Worm (Caenorhabditis elegans) whole organism, L4 larva: ENCODE data around the gene szy-4.

Source experiments
- F10B5.3 ChIP-seq: sonication (generic microtip); optimal IDR thresholded peaks from 2 replicates; lab custom pipeline; 2016; ENCODE audit warnings: mild to moderate bottlenecking, missing genetic modification characterization, missing compliant biosample characterization
- F26F4.8 ChIP-seq: fragments of 200-800 bp; sonication (Bioruptor generic); conservative IDR thresholded peaks from 2 replicates; pipeline ENCODE4 v1.3.6; 2022; ENCODE audit warnings: missing genetic modification characterization, missing compliant biosample characterization
- ZK546.5 ChIP-seq, 2 experiments: sonication (generic microtip); optimal IDR thresholded peaks; 2 replicates each; lab custom pipeline; 2017; ENCODE audit warnings: missing biosample characterization in 2 of 2, missing genetic modification characterization in 2 of 2
- aha-1 ChIP-seq: fragments of 150-350 bp; peaks from one replicate; lab custom pipeline; 2014; ENCODE audit warnings: missing biosample characterization, missing genetic modification characterization
- aly-2 ChIP-seq: sonication (generic microtip); optimal IDR thresholded peaks from 2 replicates; lab custom pipeline; 2018; ENCODE audit warnings: missing biosample characterization, missing genetic modification characterization
- ama-1 ChIP-seq: fragments of 150-350 bp; optimal IDR thresholded peaks from 2 replicates; lab custom pipeline; 2014; ENCODE audit warnings: inconsistent platforms, mixed read lengths
- arid-1 ChIP-seq: fragments of 200-800 bp; sonication (Bioruptor generic); conservative IDR thresholded peaks from 2 replicates; pipeline ENCODE4 v1.3.6; 2022; ENCODE audit warnings: missing genetic modification reagents, missing genetic modification characterization, missing compliant biosample characterization
- attf-4 ChIP-seq: sonication (generic microtip); optimal IDR thresholded peaks from 3 replicates; lab custom pipeline; 2017; ENCODE audit warnings: missing biosample characterization, missing genetic modification characterization
- ces-1 ChIP-seq: fragments of 150-350 bp; sonication (generic microtip); optimal IDR thresholded peaks from 4 replicates; lab custom pipeline; 2014; ENCODE audit warnings: missing biosample characterization, missing genetic modification reagents, missing genetic modification characterization
- cey-2 ChIP-seq: sonication (generic microtip); optimal IDR thresholded peaks from 3 replicates; lab custom pipeline; 2017; ENCODE audit warnings: missing genetic modification characterization, mild to moderate bottlenecking, missing compliant biosample characterization, antibody characterized with exemption, borderline replicate concordance; ENCODE audit not compliant: insufficient read depth
- ctbp-1 ChIP-seq: fragments of 200-800 bp; sonication (Bioruptor generic); IDR thresholded peaks from 2 replicates; pipeline ENCODE4 v1.3.6; 2022; ENCODE audit warnings: missing genetic modification reagents, missing genetic modification characterization, missing compliant biosample characterization
- daf-12 ChIP-seq: fragments of 150-350 bp; optimal IDR thresholded peaks from 2 replicates; lab custom pipeline; 2014; ENCODE audit warnings: missing biosample characterization, missing genetic modification reagents, missing genetic modification characterization
- daf-16 ChIP-seq, 3 experiments: sonication (generic microtip); optimal IDR thresholded peaks; 2 replicates each; lab custom pipeline; 2016 to 2017; ENCODE audit warnings: missing genetic modification characterization in 3 of 3, missing genetic modification reagents in 3 of 3, mild to moderate bottlenecking in 2 of 3, missing compliant biosample characterization in 2 of 3, missing biosample characterization in 1 of 3, moderate library complexity in 1 of 3
- daf-19 ChIP-seq: fragments of 200-800 bp; sonication (Bioruptor generic); conservative IDR thresholded peaks from 2 replicates; pipeline ENCODE4 v1.3.6; 2022; ENCODE audit warnings: missing genetic modification characterization, missing compliant biosample characterization
- dmd-9 ChIP-seq: fragments of 200-800 bp; sonication (Bioruptor generic); IDR thresholded peaks from 2 replicates; pipeline ENCODE4 v1.3.6; 2022; ENCODE audit warnings: missing genetic modification reagents, missing genetic modification characterization, missing compliant biosample characterization
- egl-27 ChIP-seq: sonication (generic microtip); optimal IDR thresholded peaks from 3 replicates; lab custom pipeline; 2017; ENCODE audit warnings: missing biosample characterization, missing genetic modification reagents, missing genetic modification characterization
- egl-43 ChIP-seq: fragments of 200-800 bp; sonication (Bioruptor generic); IDR thresholded peaks from 2 replicates; pipeline ENCODE4 v1.3.6; 2022; ENCODE audit warnings: missing genetic modification reagents, missing genetic modification characterization, missing compliant biosample characterization
- fkh-10 ChIP-seq: fragments of 150-350 bp; optimal IDR thresholded peaks from 2 replicates; lab custom pipeline; 2014; ENCODE audit warnings: missing biosample characterization, missing genetic modification reagents, missing genetic modification characterization
- fos-1 ChIP-seq: fragments of 150-350 bp; optimal IDR thresholded peaks from 2 replicates; lab custom pipeline; 2014; ENCODE audit warnings: missing biosample characterization, missing genetic modification characterization
- hlh-11 ChIP-seq: fragments of 200-800 bp; sonication (Bioruptor generic); optimal IDR thresholded peaks from 2 replicates; lab custom pipeline; 2018; ENCODE audit warnings: mild to moderate bottlenecking, missing genetic modification characterization, missing compliant biosample characterization
- hlh-30 ChIP-seq: sonication (generic microtip); optimal IDR thresholded peaks from 2 replicates; lab custom pipeline; 2017; ENCODE audit warnings: antibody characterized with exemption, mild to moderate bottlenecking, missing genetic modification characterization, missing compliant biosample characterization; ENCODE audit not compliant: insufficient read depth
- hmg-1.1 ChIP-seq: fragments of 200-800 bp; sonication (Bioruptor generic); IDR thresholded peaks from 2 replicates; pipeline ENCODE4 v1.3.6; 2022; ENCODE audit warnings: missing genetic modification reagents, missing genetic modification characterization, missing compliant biosample characterization
- jun-1 ChIP-seq: fragments of 150-350 bp; optimal IDR thresholded peaks from 2 replicates; lab custom pipeline; 2014; ENCODE audit warnings: missing biosample characterization, missing genetic modification reagents, missing genetic modification characterization
- lim-7 ChIP-seq: fragments of 200-800 bp; sonication (Bioruptor generic); IDR thresholded peaks from 2 replicates; pipeline ENCODE4 v1.3.6; 2022; ENCODE audit warnings: missing genetic modification characterization, missing compliant biosample characterization
- lin-29 ChIP-seq: fragments of 200-800 bp; sonication (Bioruptor generic); IDR thresholded peaks from 2 replicates; pipeline ENCODE4 v1.3.6; 2022; ENCODE audit warnings: missing genetic modification reagents, missing genetic modification characterization, missing compliant biosample characterization
- lin-38 ChIP-seq: fragments of 200-800 bp; sonication (Bioruptor generic); IDR thresholded peaks from 2 replicates; pipeline ENCODE4 v1.3.6; 2022; ENCODE audit warnings: missing genetic modification reagents, missing genetic modification characterization, missing compliant biosample characterization
- lsy-2 ChIP-seq, 2 experiments: fragments of 150-350 bp in 1 of 2; sonication (generic microtip) in 1 of 2; optimal IDR thresholded peaks; 2 replicates each; lab custom pipeline; 2014 to 2017; ENCODE audit warnings: missing biosample characterization in 2 of 2, missing genetic modification characterization in 2 of 2
- madf-5 ChIP-seq, 2 experiments: fragments of 200-800 bp; sonication (Bioruptor generic); IDR thresholded peaks; 2 replicates each; pipeline ENCODE4 v1.3.6; 2022; ENCODE audit warnings: missing compliant biosample characterization in 2 of 2, missing genetic modification characterization in 2 of 2
- mdl-1 ChIP-seq, 2 experiments: fragments of 150-350 bp in 1 of 2; sonication (generic microtip) in 1 of 2; optimal IDR thresholded peaks; 2 replicates each; lab custom pipeline; 2014 to 2017; ENCODE audit warnings: missing biosample characterization in 2 of 2, missing genetic modification characterization in 2 of 2
- mdt-29 ChIP-seq: fragments of 200-800 bp; sonication (Bioruptor generic); IDR thresholded peaks from 2 replicates; pipeline ENCODE4 v1.3.6; 2022; ENCODE audit warnings: missing genetic modification reagents, missing genetic modification characterization, missing compliant biosample characterization
- mxl-3 ChIP-seq: fragments of 200-800 bp; sonication (Bioruptor generic); optimal IDR thresholded peaks from 2 replicates; lab custom pipeline; 2018; ENCODE audit warnings: mild to moderate bottlenecking, missing genetic modification characterization, missing compliant biosample characterization
- nhr-10 ChIP-seq: fragments of 150-350 bp; optimal IDR thresholded peaks from 2 replicates; lab custom pipeline; 2014; ENCODE audit warnings: missing biosample characterization, missing genetic modification characterization
- nhr-42 ChIP-seq: fragments of 200-800 bp; sonication (Bioruptor generic); IDR thresholded peaks from 2 replicates; pipeline ENCODE4 v1.3.6; 2022; ENCODE audit warnings: missing genetic modification characterization, missing compliant biosample characterization
- nhr-77 ChIP-seq: fragments of 150-350 bp; optimal IDR thresholded peaks from 2 replicates; lab custom pipeline; 2014; ENCODE audit warnings: missing biosample characterization, missing genetic modification characterization
- pha-4 ChIP-seq, 2 experiments: fragments of 150-350 bp in 1 of 2; fragments of 200-800 bp in 1 of 2; sonication (Bioruptor generic) in 1 of 2; IDR thresholded peaks in 1 of 2; optimal IDR thresholded peaks in 1 of 2; 2 replicates each; pipeline versions ENCODE4 v1.3.6 to Lab custom; 2014 to 2022; ENCODE audit warnings: missing genetic modification characterization in 2 of 2, missing genetic modification reagents in 2 of 2, missing biosample characterization in 1 of 2, missing compliant biosample characterization in 1 of 2
- rbr-2 ChIP-seq: sonication (generic microtip); optimal IDR thresholded peaks from 2 replicates; lab custom pipeline; 2016; ENCODE audit warnings: missing genotype, missing genetic modification characterization, missing compliant biosample characterization
- sdz-12 ChIP-seq: fragments of 200-800 bp; sonication (Bioruptor generic); optimal IDR thresholded peaks from 2 replicates; lab custom pipeline; 2018; ENCODE audit warnings: mild to moderate bottlenecking, missing genetic modification characterization, missing compliant biosample characterization
- tag-97 ChIP-seq: fragments of 200-800 bp; sonication (Bioruptor generic); IDR thresholded peaks from 2 replicates; pipeline ENCODE4 v1.3.6; 2022; ENCODE audit warnings: missing genetic modification characterization, missing compliant biosample characterization
- unc-130 ChIP-seq: sonication (generic microtip); optimal IDR thresholded peaks from 2 replicates; lab custom pipeline; 2016; ENCODE audit warnings: missing genetic modification reagents, missing genetic modification characterization, missing compliant biosample characterization
- unc-62 ChIP-seq, 3 experiments: fragments of 150-350 bp in 1 of 3; sonication (generic microtip); optimal IDR thresholded peaks in 2 of 3; peaks in 1 of 3; 1 replicate in 1 of 3; 2 replicates in 2 of 3; lab custom pipeline; 2014 to 2017; ENCODE audit warnings: missing biosample characterization in 3 of 3, missing genetic modification characterization in 3 of 3, missing genetic modification reagents in 3 of 3, missing genotype in 1 of 3
- zfp-2 ChIP-seq: sonication (generic microtip); optimal IDR thresholded peaks from 2 replicates; lab custom pipeline; 2016; ENCODE audit warnings: mild to moderate bottlenecking, missing genetic modification characterization, missing compliant biosample characterization
- ztf-11 ChIP-seq: fragments of 150-350 bp; optimal IDR thresholded peaks from 2 replicates; lab custom pipeline; 2014; ENCODE audit warnings: missing biosample characterization, missing genetic modification characterization

szy-4 gene

ce11 chrII:6198468-6198867, at the start of gene szy-4:
Gene szy-4 (plus strand): TSS chrII:6198696.
- TF ChIP-seq unc-130 (GFP tag; lab: Kevin White, UChicago) (peak; percentile 34), mdl-1 (tag; optimal IDR thresholded peaks at IDR 0.05; lab: Kevin White, UChicago) (no peak)

- no peak for TF ChIP-seq lin-29 (GFP tag; lab: Robert Waterston, UW)
- TF ChIP-seq lsy-2 (tag; optimal IDR thresholded peaks at IDR 0.05; lab: Kevin White, UChicago) = no peak
- no peak for TF ChIP-seq lim-7 (GFP tag; lab: Robert Waterston, UW)
- TF ChIP-seq mxl-3 (GFP tag; lab: Kevin White, UChicago) = no peak
- TF ChIP-seq fos-1 (tag; lab: Kevin White, UChicago) = no peak
- TF ChIP-seq egl-27 (tag; lab: Kevin White, UChicago) = no peak
- no peak for TF ChIP-seq nhr-10
- no peak for TF ChIP-seq daf-16 (GFP tag; optimal IDR thresholded peaks at IDR 0.05; lab: Kevin White, UChicago)
- no peak for TF ChIP-seq daf-16 (tag; optimal IDR thresholded peaks at IDR 0.05; lab: Kevin White, UChicago)
- TF ChIP-seq ZK546.5 (tag; optimal IDR thresholded peaks at IDR 0.05; lab: Kevin White, UChicago) = no peak
- peak; percentile 9 for TF ChIP-seq aha-1 (tag; lab: Kevin White, UChicago)
- peak; percentile 3 for TF ChIP-seq rbr-2 (tag; lab: Kevin White, UChicago)
- no peak for TF ChIP-seq ces-1 (GFP tag; lab: Kevin White, UChicago)
- TF ChIP-seq mdl-1 (tag; optimal IDR thresholded peaks at IDR 0.05; lab: Kevin White, UChicago) = no peak
- TF ChIP-seq attf-4 = no peak
- TF ChIP-seq hlh-30 (tag; lab: Kevin White, UChicago) = no peak
- TF ChIP-seq daf-12 (tag; lab: Kevin White, UChicago) = no peak
- TF ChIP-seq arid-1 (GFP tag; lab: Robert Waterston, UW) = no peak
- no peak for TF ChIP-seq aly-2
- TF ChIP-seq ama-1 = no peak
- TF ChIP-seq mdt-29 (GFP tag; lab: Robert Waterston, UW) = no peak
- TF ChIP-seq F26F4.8 = no peak
- TF ChIP-seq fkh-10 (GFP tag; lab: Kevin White, UChicago) = peak; percentile 86
- no peak for TF ChIP-seq F10B5.3 (tag; lab: Kevin White, UChicago)
- no peak for TF ChIP-seq zfp-2 (tag; lab: Kevin White, UChicago)
- TF ChIP-seq lin-38 (GFP tag; lab: Robert Waterston, UW) = no peak
- 0 out of 2 replicates have a peak, but pooled peaks have one; percentile 27 for TF ChIP-seq hmg-1.1 (GFP tag; lab: Robert Waterston, UW)
- no peak for TF ChIP-seq pha-4 (GFP tag; IDR thresholded peaks at IDR 0.05; lab: Robert Waterston, UW)
- no peak for TF ChIP-seq pha-4 (tag; optimal IDR thresholded peaks at IDR 0.05; lab: Kevin White, UChicago)
- no peak for TF ChIP-seq nhr-77 (tag; lab: Kevin White, UChicago)
- TF ChIP-seq cey-2 (tag; lab: Kevin White, UChicago) = no peak
- TF ChIP-seq madf-5 (GFP tag; IDR thresholded peaks at IDR 0.05; lab: Robert Waterston, UW) = no peak
- no peak for TF ChIP-seq daf-19 (GFP tag; lab: Robert Waterston, UW)
- no peak for TF ChIP-seq tag-97
- no peak for TF ChIP-seq dmd-9 (GFP tag; lab: Robert Waterston, UW)
- TF ChIP-seq nhr-42 = no peak
- no peak for TF ChIP-seq sdz-12
- no peak for TF ChIP-seq ztf-11
- TF ChIP-seq jun-1 (tag; lab: Kevin White, UChicago) = no peak
- peak; percentile 53; the same call in 1 of the 2 replicates for TF ChIP-seq ctbp-1 (GFP tag; lab: Robert Waterston, UW)
- no peak for TF ChIP-seq egl-43 (GFP tag; lab: Robert Waterston, UW)
- TF ChIP-seq unc-62 (GFP tag; optimal IDR thresholded peaks at IDR 0.05 in 1 of 2; lab: Kevin White, UChicago) = no peak
- TF ChIP-seq unc-62 (tag; optimal IDR thresholded peaks at IDR 0.05; lab: Kevin White, UChicago) = no peak
- no peak for TF ChIP-seq hlh-11
These were observed 49.1 kb upstream of the szy-4 start for ce11 chrII:6149434-6149833.
